Worm (Caenorhabditis elegans) whole organism, L4 larva: ENCODE results near the gene gon-4.

ENCODE experiments used
- F44E2.7 ChIP-seq: fragments of 200-800 bp; sonication (Bioruptor generic); IDR thresholded peaks from 2 replicates; pipeline ENCODE4 v2.1.2; 2022; ENCODE audit warnings: missing genetic modification characterization, missing compliant biosample characterization
- F49E8.2 ChIP-seq: sonication (generic microtip); optimal IDR thresholded peaks from 2 replicates; lab custom pipeline; 2016; ENCODE audit warnings: missing compliant biosample characterization, mild to moderate bottlenecking, missing genetic modification characterization, borderline replicate concordance
- R02D3.7 ChIP-seq: fragments of 150-350 bp; sonication (generic microtip); optimal IDR thresholded peaks from 3 replicates; lab custom pipeline; 2014; ENCODE audit warnings: missing biosample characterization, missing genetic modification characterization
- T20F7.1 ChIP-seq: fragments of 200-800 bp; sonication (Bioruptor generic); optimal IDR thresholded peaks from 2 replicates; lab custom pipeline; 2018; ENCODE audit warnings: mild to moderate bottlenecking, missing genetic modification characterization, missing compliant biosample characterization
- T26A8.4 ChIP-seq: fragments of 200-800 bp; sonication (Bioruptor generic); IDR thresholded peaks from 2 replicates; pipeline ENCODE4 v1.3.6; 2022; ENCODE audit warnings: missing genetic modification characterization, missing compliant biosample characterization
- Y105C5A.15 ChIP-seq: fragments of 200-800 bp; sonication (Bioruptor generic); IDR thresholded peaks from 2 replicates; pipeline ENCODE4 v1.3.6; 2022; ENCODE audit warnings: missing genetic modification characterization, missing compliant biosample characterization
- Y75B8A.6 ChIP-seq: fragments of 200-800 bp; sonication (Bioruptor generic); IDR thresholded peaks from 2 replicates; pipeline ENCODE4 v1.3.6; 2022; ENCODE audit warnings: missing genetic modification reagents, missing genetic modification characterization, missing compliant biosample characterization
- ZK337.2 ChIP-seq: fragments of 200-800 bp; sonication (Bioruptor generic); IDR thresholded peaks from 2 replicates; pipeline ENCODE4 v1.3.6; 2022; ENCODE audit warnings: missing genetic modification reagents, missing genetic modification characterization, missing compliant biosample characterization
- attf-4 ChIP-seq: sonication (generic microtip); optimal IDR thresholded peaks from 3 replicates; lab custom pipeline; 2017; ENCODE audit warnings: missing biosample characterization, missing genetic modification characterization
- ceh-20 ChIP-seq: fragments of 200-800 bp; sonication (Bioruptor generic); IDR thresholded peaks from 2 replicates; pipeline ENCODE4 v1.3.6; 2022; ENCODE audit warnings: missing genetic modification reagents, missing genetic modification characterization, missing compliant biosample characterization
- ceh-28 ChIP-seq: fragments of 150-350 bp; optimal IDR thresholded peaks from 2 replicates; lab custom pipeline; 2014; ENCODE audit warnings: missing biosample characterization, missing genetic modification reagents, missing genetic modification characterization
- ceh-62 ChIP-seq: sonication (generic microtip); optimal IDR thresholded peaks from 2 replicates; lab custom pipeline; 2017; ENCODE audit warnings: missing biosample characterization, missing genetic modification characterization
- ces-1 ChIP-seq: fragments of 150-350 bp; sonication (generic microtip); optimal IDR thresholded peaks from 4 replicates; lab custom pipeline; 2014; ENCODE audit warnings: missing biosample characterization, missing genetic modification reagents, missing genetic modification characterization
- cey-2 ChIP-seq: sonication (generic microtip); optimal IDR thresholded peaks from 3 replicates; lab custom pipeline; 2017; ENCODE audit warnings: missing genetic modification characterization, mild to moderate bottlenecking, missing compliant biosample characterization, antibody characterized with exemption, borderline replicate concordance; ENCODE audit not compliant: insufficient read depth
- ctbp-1 ChIP-seq: fragments of 200-800 bp; sonication (Bioruptor generic); IDR thresholded peaks from 2 replicates; pipeline ENCODE4 v1.3.6; 2022; ENCODE audit warnings: missing genetic modification reagents, missing genetic modification characterization, missing compliant biosample characterization
- daf-12 ChIP-seq: fragments of 150-350 bp; optimal IDR thresholded peaks from 2 replicates; lab custom pipeline; 2014; ENCODE audit warnings: missing biosample characterization, missing genetic modification reagents, missing genetic modification characterization
- daf-16 ChIP-seq, 3 experiments: sonication (generic microtip); optimal IDR thresholded peaks; 2 replicates each; lab custom pipeline; 2016 to 2017; ENCODE audit warnings: missing genetic modification characterization in 3 of 3, missing genetic modification reagents in 3 of 3, mild to moderate bottlenecking in 2 of 3, missing compliant biosample characterization in 2 of 3, missing biosample characterization in 1 of 3, moderate library complexity in 1 of 3
- daf-19 ChIP-seq: fragments of 200-800 bp; sonication (Bioruptor generic); conservative IDR thresholded peaks from 2 replicates; pipeline ENCODE4 v1.3.6; 2022; ENCODE audit warnings: missing genetic modification characterization, missing compliant biosample characterization
- daf-8 ChIP-seq: fragments of 200-800 bp; sonication (Bioruptor generic); IDR thresholded peaks from 2 replicates; pipeline ENCODE4 v1.3.6; 2022; ENCODE audit warnings: missing genetic modification characterization, missing compliant biosample characterization
- dmd-8 ChIP-seq: fragments of 200-800 bp; sonication (Bioruptor generic); IDR thresholded peaks from 2 replicates; pipeline ENCODE4 v1.3.6; 2022; ENCODE audit warnings: missing genetic modification characterization, missing compliant biosample characterization
- dve-1 ChIP-seq: sonication (generic microtip); optimal IDR thresholded peaks from 2 replicates; lab custom pipeline; 2017; ENCODE audit warnings: antibody characterized with exemption, mild to moderate bottlenecking, missing genetic modification characterization, missing compliant biosample characterization; ENCODE audit not compliant: insufficient read depth
- egl-43 ChIP-seq: fragments of 200-800 bp; sonication (Bioruptor generic); IDR thresholded peaks from 2 replicates; pipeline ENCODE4 v1.3.6; 2022; ENCODE audit warnings: missing genetic modification reagents, missing genetic modification characterization, missing compliant biosample characterization
- fkh-10 ChIP-seq: fragments of 150-350 bp; optimal IDR thresholded peaks from 2 replicates; lab custom pipeline; 2014; ENCODE audit warnings: missing biosample characterization, missing genetic modification reagents, missing genetic modification characterization
- hlh-11 ChIP-seq: fragments of 200-800 bp; sonication (Bioruptor generic); optimal IDR thresholded peaks from 2 replicates; lab custom pipeline; 2018; ENCODE audit warnings: mild to moderate bottlenecking, missing genetic modification characterization, missing compliant biosample characterization
- hlh-30 ChIP-seq: sonication (generic microtip); optimal IDR thresholded peaks from 2 replicates; lab custom pipeline; 2017; ENCODE audit warnings: antibody characterized with exemption, mild to moderate bottlenecking, missing genetic modification characterization, missing compliant biosample characterization; ENCODE audit not compliant: insufficient read depth
- lin-1 ChIP-seq: fragments of 200-800 bp; sonication (Bioruptor generic); IDR thresholded peaks from 2 replicates; pipeline ENCODE4 v1.3.6; 2022; ENCODE audit warnings: missing genetic modification reagents, missing genetic modification characterization, missing compliant biosample characterization
- lin-15B ChIP-seq: fragments of 150-350 bp; sonication (generic microtip); optimal IDR thresholded peaks from 3 replicates; lab custom pipeline; 2014; ENCODE audit warnings: missing biosample characterization, missing genetic modification characterization
- mdl-1 ChIP-seq, 2 experiments: fragments of 150-350 bp in 1 of 2; sonication (generic microtip) in 1 of 2; optimal IDR thresholded peaks; 2 replicates each; lab custom pipeline; 2014 to 2017; ENCODE audit warnings: missing biosample characterization in 2 of 2, missing genetic modification characterization in 2 of 2
- mep-1 ChIP-seq: fragments of 150-350 bp; sonication (generic microtip); optimal IDR thresholded peaks from 3 replicates; lab custom pipeline; 2014; ENCODE audit warnings: missing biosample characterization, missing genetic modification characterization
- nhr-102 ChIP-seq: sonication (generic microtip); optimal IDR thresholded peaks from 2 replicates; lab custom pipeline; 2016; ENCODE audit warnings: mild to moderate bottlenecking, missing genetic modification characterization, moderate library complexity, missing compliant biosample characterization
- nhr-237 ChIP-seq: sonication (generic microtip); optimal IDR thresholded peaks from 2 replicates; lab custom pipeline; 2017; ENCODE audit warnings: missing biosample characterization, missing genetic modification characterization
- nhr-28 ChIP-seq: fragments of 150-350 bp; optimal IDR thresholded peaks from 2 replicates; lab custom pipeline; 2014; ENCODE audit warnings: missing biosample characterization, missing genetic modification characterization
- nhr-41 ChIP-seq: fragments of 200-800 bp; sonication (Bioruptor generic); IDR thresholded peaks from 2 replicates; pipeline ENCODE4 v1.3.6; 2022; ENCODE audit warnings: missing genetic modification reagents, missing genetic modification characterization, missing compliant biosample characterization
- nhr-42 ChIP-seq: fragments of 200-800 bp; sonication (Bioruptor generic); IDR thresholded peaks from 2 replicates; pipeline ENCODE4 v1.3.6; 2022; ENCODE audit warnings: missing genetic modification characterization, missing compliant biosample characterization
- nhr-76 ChIP-seq: fragments of 150-350 bp; optimal IDR thresholded peaks from 2 replicates; lab custom pipeline; 2014; ENCODE audit warnings: missing biosample characterization, missing genetic modification characterization
- pqm-1 ChIP-seq: sonication (generic microtip); optimal IDR thresholded peaks from 2 replicates; lab custom pipeline; 2017; ENCODE audit warnings: missing biosample characterization, missing genetic modification characterization
- snpc-4 ChIP-seq: fragments of 150-350 bp; optimal IDR thresholded peaks from 2 replicates; lab custom pipeline; 2014; ENCODE audit warnings: missing biosample characterization, missing genetic modification characterization
- tag-97 ChIP-seq: fragments of 200-800 bp; sonication (Bioruptor generic); IDR thresholded peaks from 2 replicates; pipeline ENCODE4 v1.3.6; 2022; ENCODE audit warnings: missing genetic modification characterization, missing compliant biosample characterization
- unc-130 ChIP-seq: sonication (generic microtip); optimal IDR thresholded peaks from 2 replicates; lab custom pipeline; 2016; ENCODE audit warnings: missing genetic modification reagents, missing genetic modification characterization, missing compliant biosample characterization
- vab-7 ChIP-seq: fragments of 200-800 bp; sonication (Bioruptor generic); IDR thresholded peaks from 2 replicates; pipeline ENCODE4 v1.3.6; 2022; ENCODE audit warnings: missing genetic modification reagents, missing genetic modification characterization, missing compliant biosample characterization
- ztf-7 ChIP-seq: fragments of 150-350 bp; optimal IDR thresholded peaks from 2 replicates; lab custom pipeline; 2014; ENCODE audit warnings: missing biosample characterization, missing genetic modification characterization

The gon-4 gene

ce11 chrIV:10235279-10235829, 37.7 kb downstream of the gon-4 start, which contains the start of gene ech-9:
TSS of gene ech-9 (minus strand) at chrIV:10235329.
- TF ChIP-seq vab-7 (GFP tag; lab: Robert Waterston, UW) (no peak), ceh-20 (GFP tag; lab: Robert Waterston, UW) (no peak), lin-1 (GFP tag; lab: Robert Waterston, UW) (no peak), daf-19 (GFP tag; lab: Robert Waterston, UW) (no peak), mdl-1 (tag; optimal IDR thresholded peaks at IDR 0.05; lab: Kevin White, UChicago) (no peak), R02D3.7 (tag; lab: Kevin White, UChicago) (no peak), Y105C5A.15 (GFP tag; lab: Robert Waterston, UW) (no peak), cey-2 (no peak), dmd-8 (GFP tag; lab: Robert Waterston, UW) (no peak), hlh-11 (tag; lab: Kevin White, UChicago) (peak; percentile 2), fkh-10 (GFP tag; lab: Kevin White, UChicago) (no peak), daf-12 (no peak), unc-130 (GFP tag; lab: Kevin White, UChicago) (no peak), T20F7.1 (GFP tag; lab: Kevin White, UChicago) (no peak), ceh-28 (tag; lab: Kevin White, UChicago) (no peak), ctbp-1 (GFP tag; lab: Robert Waterston, UW) (no peak), F44E2.7 (GFP tag; lab: Robert Waterston, UW) (no peak), nhr-76 (tag; lab: Kevin White, UChicago) (no peak), daf-8 (GFP tag; lab: Robert Waterston, UW) (no peak), ZK337.2 (GFP tag; lab: Robert Waterston, UW) (no peak), T26A8.4 (GFP tag; lab: Robert Waterston, UW) (no peak), Y75B8A.6 (GFP tag; lab: Robert Waterston, UW) (0 out of 2 replicates have a peak, but pooled peaks have one; percentile 21), nhr-102 (tag; lab: Kevin White, UChicago) (no peak), nhr-28 (tag; lab: Kevin White, UChicago) (peak; percentile 13), lin-15B (tag; lab: Kevin White, UChicago) (no peak), hlh-30 (no peak), dve-1 (tag; lab: Kevin White, UChicago) (no peak), nhr-42 (GFP tag; lab: Robert Waterston, UW) (no peak), tag-97 (GFP tag; lab: Robert Waterston, UW) (no peak), nhr-41 (no peak), nhr-237 (tag; lab: Kevin White, UChicago) (no peak), pqm-1 (tag; lab: Kevin White, UChicago) (peak; percentile 30), daf-16 (GFP tag; optimal IDR thresholded peaks at IDR 0.05; lab: Kevin White, UChicago) (no peak), daf-16 (tag; optimal IDR thresholded peaks at IDR 0.05; lab: Kevin White, UChicago) (peak; percentile 54), F49E8.2 (tag; lab: Kevin White, UChicago) (no peak), egl-43 (GFP tag; lab: Robert Waterston, UW) (no peak), ceh-62 (tag; lab: Kevin White, UChicago) (no peak), ces-1 (GFP tag; lab: Kevin White, UChicago) (no peak), mep-1 (no peak), ztf-7 (tag; lab: Kevin White, UChicago) (no peak), snpc-4 (tag; lab: Kevin White, UChicago) (no peak), attf-4 (tag; lab: Kevin White, UChicago) (no peak)
